Fruit fly (Drosophila melanogaster) whole organism, embryonic: ENCODE results near the gene alphaTub84B.

Source experiments
- B-H1 ChIP-seq: fragments of 200-800 bp; sonication (Bioruptor generic); IDR thresholded peaks from 3 replicates; pipeline ENCODE4 v1.3.6; 2022; ENCODE audit warnings: missing biosample characterization, missing genetic modification characterization
- Bdp1 ChIP-seq: fragments of 200-800 bp; sonication (Bioruptor generic); optimal IDR thresholded peaks from 3 replicates; lab custom pipeline; 2016; ENCODE audit warnings: missing biosample characterization, missing genetic modification characterization
- CG10431 ChIP-seq: fragments of 200-800 bp; sonication (Bioruptor generic); optimal IDR thresholded peaks from 3 replicates; lab custom pipeline; 2018; ENCODE audit warnings: missing biosample characterization, mild to moderate bottlenecking, missing genetic modification characterization
- CG15601 ChIP-seq: fragments of 200-800 bp; sonication (Bioruptor generic); optimal IDR thresholded peaks from 3 replicates; lab custom pipeline; 2019; ENCODE audit warnings: missing biosample characterization, mild to moderate bottlenecking, missing genetic modification characterization, moderate library complexity
- CG1603 ChIP-seq: fragments of 200-800 bp; sonication (Bioruptor generic); optimal IDR thresholded peaks from 2 replicates; lab custom pipeline; 2019; ENCODE audit warnings: missing biosample characterization, mild to moderate bottlenecking, missing genetic modification characterization, moderate library complexity
- CG16779 ChIP-seq: fragments of 200-800 bp; sonication (Bioruptor generic); IDR thresholded peaks from 2 replicates; pipeline ENCODE4 v1.3.6; 2022; ENCODE audit warnings: missing biosample characterization, missing genetic modification characterization
- CG18599 ChIP-seq: fragments of 200-800 bp; sonication (Bioruptor generic); optimal IDR thresholded peaks from 3 replicates; lab custom pipeline; 2017; ENCODE audit warnings: missing biosample characterization, missing genetic modification characterization, mild to moderate bottlenecking, moderate library complexity, missing genetic modification reagents
- CG18619 ChIP-seq: fragments of 200-800 bp; sonication (Bioruptor generic); optimal IDR thresholded peaks from 3 replicates; lab custom pipeline; 2017; ENCODE audit warnings: missing biosample characterization, mild to moderate bottlenecking, missing genetic modification characterization
- CG31224 ChIP-seq: fragments of 200-800 bp; sonication (Bioruptor generic); IDR thresholded peaks from 2 replicates; pipeline ENCODE4 v1.3.6; 2022; ENCODE audit warnings: missing biosample characterization, missing genetic modification characterization
- CG3407 ChIP-seq: fragments of 200-800 bp; sonication (Bioruptor generic); optimal IDR thresholded peaks from 2 replicates; lab custom pipeline; 2018; ENCODE audit warnings: missing biosample characterization, mild to moderate bottlenecking, missing genetic modification characterization
- CG4707 ChIP-seq: fragments of 200-800 bp; sonication (Bioruptor generic); optimal IDR thresholded peaks from 2 replicates; lab custom pipeline; 2018; ENCODE audit warnings: missing biosample characterization, mild to moderate bottlenecking, missing genetic modification characterization, moderate library complexity
- CG7928 ChIP-seq: fragments of 200-800 bp; sonication (Bioruptor generic); optimal IDR thresholded peaks from 2 replicates; lab custom pipeline; 2017; ENCODE audit warnings: missing biosample characterization, mild to moderate bottlenecking, missing genetic modification characterization
- CG7987 ChIP-seq: fragments of 200-800 bp; sonication (Bioruptor generic); optimal IDR thresholded peaks from 2 replicates; lab custom pipeline; 2018; ENCODE audit warnings: missing biosample characterization, mild to moderate bottlenecking, missing genetic modification characterization, moderate library complexity
- CG8089 ChIP-seq: fragments of 200-800 bp; sonication (Bioruptor generic); optimal IDR thresholded peaks from 3 replicates; lab custom pipeline; 2016; ENCODE audit warnings: missing biosample characterization, missing genetic modification characterization
- CG8944 ChIP-seq: fragments of 200-800 bp; sonication (Bioruptor generic); optimal IDR thresholded peaks from 3 replicates; lab custom pipeline; 2016; ENCODE audit warnings: missing biosample characterization, missing genetic modification characterization
- CoRest ChIP-seq: fragments of 200-800 bp; sonication (Bioruptor generic); optimal IDR thresholded peaks from 3 replicates; lab custom pipeline; 2018; ENCODE audit warnings: missing biosample characterization, mild to moderate bottlenecking, missing genetic modification characterization, moderate library complexity
- CrebB ChIP-seq: fragments of 200-800 bp; sonication (Bioruptor generic); optimal IDR thresholded peaks from 3 replicates; lab custom pipeline; 2018; ENCODE audit warnings: missing biosample characterization, mild to moderate bottlenecking, missing genetic modification characterization
- Elba2 ChIP-seq: fragments of 200-800 bp; sonication (Bioruptor generic); optimal IDR thresholded peaks from 3 replicates; lab custom pipeline; 2016; ENCODE audit warnings: missing biosample characterization, missing genetic modification characterization
- H2.0 ChIP-seq: fragments of 200-800 bp; sonication (Bioruptor generic); IDR thresholded peaks from 2 replicates; pipeline ENCODE4 v1.3.6; 2022; ENCODE audit warnings: missing biosample characterization, missing genetic modification characterization
- HHEX ChIP-seq: fragments of 200-800 bp; sonication (Bioruptor generic); optimal IDR thresholded peaks from 3 replicates; lab custom pipeline; 2017; ENCODE audit warnings: missing biosample characterization, mild to moderate bottlenecking, missing genetic modification characterization, missing genetic modification reagents
- Hmr ChIP-seq: fragments of 200-800 bp; sonication (Bioruptor generic); optimal IDR thresholded peaks from 3 replicates; lab custom pipeline; 2017; ENCODE audit warnings: mild to moderate bottlenecking, missing biosample characterization, missing genetic modification reagents, missing genetic modification characterization
- Jarid2 ChIP-seq: fragments of 200-800 bp; sonication (Bioruptor generic); optimal IDR thresholded peaks from 3 replicates; lab custom pipeline; 2017; ENCODE audit warnings: mild to moderate bottlenecking, missing biosample characterization, missing genetic modification reagents, missing genetic modification characterization
- NfI ChIP-seq: fragments of 200-800 bp; sonication (Bioruptor generic); optimal IDR thresholded peaks from 3 replicates; lab custom pipeline; 2018; ENCODE audit warnings: missing biosample characterization, mild to moderate bottlenecking, missing genetic modification characterization, moderate library complexity
- Oaz ChIP-seq: fragments of 200-800 bp; sonication (Bioruptor generic); IDR thresholded peaks from 2 replicates; pipeline ENCODE4 v1.3.6; 2022; ENCODE audit warnings: missing biosample characterization, missing genetic modification characterization
- PHDP ChIP-seq: fragments of 200-800 bp; sonication (Bioruptor generic); optimal IDR thresholded peaks from 3 replicates; lab custom pipeline; 2018; ENCODE audit warnings: missing biosample characterization, mild to moderate bottlenecking, missing genetic modification characterization, moderate library complexity
- Rx ChIP-seq: fragments of 200-800 bp; sonication (Bioruptor generic); IDR thresholded peaks from 2 replicates; pipeline ENCODE4 v1.3.6; 2022; ENCODE audit warnings: missing biosample characterization, missing genetic modification characterization
- Sry-δ ChIP-seq: fragments of 200-800 bp; sonication (Bioruptor generic); optimal IDR thresholded peaks from 2 replicates; lab custom pipeline; 2016; ENCODE audit warnings: missing biosample characterization, missing genetic modification characterization
- Taf1 ChIP-seq: fragments of 200-800 bp; sonication (Bioruptor generic); IDR thresholded peaks from 2 replicates; pipeline ENCODE4 v1.3.6; 2022; ENCODE audit warnings: missing biosample characterization, missing genetic modification characterization
- Vsx1 ChIP-seq: fragments of 200-800 bp; sonication (Bioruptor generic); optimal IDR thresholded peaks from 2 replicates; lab custom pipeline; 2017; ENCODE audit warnings: missing biosample characterization, mild to moderate bottlenecking, missing genetic modification characterization, missing genetic modification reagents
- Xbp1 ChIP-seq: fragments of 200-800 bp; sonication (Bioruptor generic); optimal IDR thresholded peaks from 3 replicates; lab custom pipeline; 2016; ENCODE audit warnings: missing biosample characterization, mild to moderate bottlenecking, missing genetic modification characterization
- al ChIP-seq: fragments of 200-800 bp; sonication (Bioruptor generic); IDR thresholded peaks from 2 replicates; pipeline ENCODE4 v1.3.6; 2022; ENCODE audit warnings: missing biosample characterization, missing genetic modification characterization
- ase ChIP-seq: fragments of 200-800 bp; sonication (Bioruptor generic); IDR thresholded peaks from 3 replicates; pipeline ENCODE4 v1.3.6; 2022; ENCODE audit warnings: missing biosample characterization, missing genetic modification characterization
- az2 ChIP-seq: fragments of 200-800 bp; sonication (Bioruptor generic); optimal IDR thresholded peaks from 3 replicates; lab custom pipeline; 2016; ENCODE audit warnings: missing biosample characterization, missing genetic modification characterization
- dati ChIP-seq: fragments of 200-800 bp; sonication (Bioruptor generic); IDR thresholded peaks from 2 replicates; pipeline ENCODE4 v1.3.6; 2022; ENCODE audit warnings: missing biosample characterization, missing genetic modification characterization
- fd102C ChIP-seq: fragments of 200-800 bp; sonication (Bioruptor generic); optimal IDR thresholded peaks from 2 replicates; lab custom pipeline; 2018; ENCODE audit warnings: missing biosample characterization, mild to moderate bottlenecking, missing genetic modification characterization, moderate library complexity
- gem ChIP-seq: fragments of 200-800 bp; sonication (Bioruptor generic); optimal IDR thresholded peaks from 2 replicates; lab custom pipeline; 2019; ENCODE audit warnings: missing biosample characterization, mild to moderate bottlenecking, missing genetic modification characterization, moderate library complexity
- hth ChIP-seq: fragments of >200 bp; optimal IDR thresholded peaks from 2 replicates; lab custom pipeline; 2017; ENCODE audit warnings: inconsistent platforms
- kah ChIP-seq: fragments of 200-800 bp; sonication (Bioruptor generic); optimal IDR thresholded peaks from 2 replicates; lab custom pipeline; 2018; ENCODE audit warnings: missing biosample characterization, mild to moderate bottlenecking, missing genetic modification characterization
- lola ChIP-seq, 3 experiments: fragments of >200 bp in 2 of 3; fragments of 200-800 bp in 1 of 3; sonication (Bioruptor generic) in 1 of 3; optimal IDR thresholded peaks; 2 replicates each; lab custom pipeline; 2017 to 2019; ENCODE audit warnings: missing biosample characterization in 3 of 3, missing genetic modification characterization in 3 of 3, mild to moderate bottlenecking in 1 of 3, moderate library complexity in 1 of 3
- pzg ChIP-seq: fragments of 200-800 bp; sonication (Bioruptor generic); optimal IDR thresholded peaks from 3 replicates; lab custom pipeline; 2018; ENCODE audit warnings: missing biosample characterization, mild to moderate bottlenecking, missing genetic modification characterization, moderate library complexity
- ranshi ChIP-seq: fragments of 200-800 bp; sonication (Bioruptor generic); IDR thresholded peaks from 2 replicates; pipeline ENCODE4 v1.3.6; 2022; ENCODE audit warnings: missing biosample characterization, missing genetic modification characterization
- schlank ChIP-seq: fragments of 200-800 bp; sonication (Bioruptor generic); optimal IDR thresholded peaks from 2 replicates; lab custom pipeline; 2018; ENCODE audit warnings: missing biosample characterization, mild to moderate bottlenecking, missing genetic modification characterization
- sens-2 ChIP-seq: fragments of 200-800 bp; sonication (Bioruptor generic); IDR thresholded peaks from 2 replicates; pipeline ENCODE4 v1.3.6; 2022; ENCODE audit warnings: missing biosample characterization, missing genetic modification characterization
- slbo ChIP-seq: fragments of 200-800 bp; sonication (Bioruptor generic); IDR thresholded peaks from 2 replicates; pipeline ENCODE4 v1.3.6; 2022; ENCODE audit warnings: missing biosample characterization, missing genetic modification characterization
- tna ChIP-seq: fragments of 200-800 bp; sonication (Bioruptor generic); IDR thresholded peaks from 2 replicates; pipeline ENCODE4 v1.3.6; 2022; ENCODE audit warnings: missing biosample characterization, missing genetic modification characterization; ENCODE audit not compliant: partially characterized antibody
- vfl ChIP-seq: fragments of 200-800 bp; sonication (Bioruptor generic); optimal IDR thresholded peaks from 2 replicates; lab custom pipeline; 2016; ENCODE audit warnings: missing biosample characterization, missing genetic modification characterization
- vnd ChIP-seq: fragments of 200-800 bp; sonication (Bioruptor generic); IDR thresholded peaks from 3 replicates; pipeline ENCODE4 v1.3.6; 2022; ENCODE audit warnings: missing biosample characterization, missing genetic modification characterization; ENCODE audit not compliant: partially characterized antibody
- wor ChIP-seq: fragments of 200-800 bp; sonication (Bioruptor generic); IDR thresholded peaks from 2 replicates; pipeline ENCODE4 v1.3.6; 2022; ENCODE audit warnings: missing biosample characterization, missing genetic modification characterization
- zen ChIP-seq: fragments of 200-800 bp; sonication (Bioruptor generic); optimal IDR thresholded peaks from 3 replicates; lab custom pipeline; 2018; ENCODE audit warnings: missing biosample characterization, mild to moderate bottlenecking, missing genetic modification characterization, moderate library complexity

Gene alphaTub84B

dm6 chr3R:7124109-7124639, 37.8 kb downstream of the alphaTub84B start, which contains the start of the genes Alh and CG10098 (continued):
- TF ChIP-seq CG18599 (peak; percentile 87), CG7928 (GFP tag; lab: Kevin White, UChicago) (peak; percentile 43), H2.0 (GFP tag; lab: Robert Waterston, UW) (peak; percentile 69), Hmr (GFP tag; lab: Kevin White, UChicago) (peak; percentile 84), CoRest (tag; lab: Kevin White, UChicago) (peak; percentile 91), slbo (GFP tag; lab: Robert Waterston, UW) (peak; percentile 93), CG18619 (GFP tag; lab: Kevin White, UChicago) (peak; percentile 85), Oaz (GFP tag; lab: Robert Waterston, UW) (peak; percentile 46), Jarid2 (no peak), Sry-δ (GFP tag; lab: Kevin White, UChicago) (peak; percentile 99), CG10431 (GFP tag; lab: Kevin White, UChicago) (peak; percentile 64), NfI (peak; percentile 82), CG1603 (peak; percentile 55), Xbp1 (GFP tag; lab: Kevin White, UChicago) (peak; percentile 93), sens-2 (peak; percentile 59; the same call in 1 of the 2 replicates), schlank (tag; lab: Kevin White, UChicago) (peak; percentile 49), Taf1 (GFP tag; lab: Robert Waterston, UW) (peak; percentile 70), CG31224 (GFP tag; lab: Robert Waterston, UW) (peak; percentile 54; the same call in 1 of the 2 replicates), pzg (GFP tag; lab: Kevin White, UChicago) (peak; percentile 64), CG8089 (GFP tag; lab: Kevin White, UChicago) (peak; percentile 67), PHDP (peak; percentile 76), hth (no peak), Elba2 (GFP tag; lab: Kevin White, UChicago) (peak; percentile 78), zen (tag; lab: Kevin White, UChicago) (peak; percentile 88), wor (GFP tag; lab: Robert Waterston, UW) (0 out of 2 replicates have a peak, but pooled peaks have one; percentile 12), az2 (GFP tag; lab: Kevin White, UChicago) (peak; percentile 88), kah (GFP tag; lab: Kevin White, UChicago) (peak; percentile 40), vnd (GFP tag; lab: Robert Waterston, UW) (peak; percentile 71), CG3407 (GFP tag; lab: Kevin White, UChicago) (peak; percentile 59), CG8944 (GFP tag; lab: Kevin White, UChicago) (peak; percentile 87), lola (GFP tag; optimal IDR thresholded peaks at IDR 0.05; lab: Kevin White, UChicago) (peak in 1 of 3 experiments; percentile 87), vfl (GFP tag; lab: Kevin White, UChicago) (peak; percentile 87), tna (peak; percentile 22; the same call in 1 of the 2 replicates), Rx (peak; percentile 74), Bdp1 (GFP tag; lab: Kevin White, UChicago) (peak; percentile 64), CG16779 (GFP tag; lab: Robert Waterston, UW) (peak; percentile 50), CG7987 (no peak), CrebB (tag; lab: Kevin White, UChicago) (no peak), CG15601 (tag; lab: Kevin White, UChicago) (peak; percentile 73), B-H1 (GFP tag; lab: Robert Waterston, UW) (peak; percentile 54), CG4707 (GFP tag; lab: Kevin White, UChicago) (no peak), gem (tag; lab: Kevin White, UChicago) (peak; percentile 88), ranshi (GFP tag; lab: Robert Waterston, UW) (peak; percentile 81; the same call in 1 of the 2 replicates), Vsx1 (GFP tag; lab: Kevin White, UChicago) (peak; percentile 85), dati (GFP tag; lab: Robert Waterston, UW) (0 out of 2 replicates have a peak, but pooled peaks have one; percentile 18), ase (GFP tag; lab: Robert Waterston, UW) (peak; percentile 68; the same call in 1 of the 3 replicates), al (GFP tag; lab: Robert Waterston, UW) (peak; percentile 80), HHEX (GFP tag; lab: Kevin White, UChicago) (peak; percentile 79), fd102C (GFP tag; lab: Kevin White, UChicago) (no peak)
